Worm (Caenorhabditis elegans): ENCODE results near the gene enri-1.

DNA sequence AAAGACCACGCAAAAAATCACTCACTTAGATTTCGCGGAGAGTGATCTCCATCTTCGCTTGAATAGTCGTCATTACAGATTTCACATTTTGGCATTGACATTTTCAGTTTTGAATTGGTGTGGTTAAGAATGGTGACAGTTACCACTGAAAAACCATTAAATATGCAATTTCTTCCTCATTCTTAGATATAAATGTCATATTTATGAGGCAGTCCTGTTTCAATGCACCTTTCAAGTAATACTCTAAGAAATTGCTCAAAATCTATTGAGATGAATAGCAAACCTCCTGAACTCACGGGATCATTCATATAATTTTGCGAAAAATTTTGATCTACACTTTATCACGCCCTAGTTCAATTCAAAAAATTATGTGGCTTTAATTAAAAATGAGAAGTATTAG is 49.4 kb downstream of the enri-1 start, which contains the start of gene K09F6.7:
- no peak for TF ChIP-seq tab-1 (GFP tag; IDR thresholded peaks at IDR 0.05)
- no peak for TF ChIP-seq T22C8.4 (GFP tag; IDR thresholded peaks at IDR 0.05)
- TF ChIP-seq ztf-29 (GFP tag; IDR thresholded peaks at IDR 0.05), result no peak
- no peak for TF ChIP-seq klf-2 (GFP tag; conservative IDR thresholded peaks at IDR 0.05)
- no peak for TF ChIP-seq cog-1 (tag; optimal IDR thresholded peaks at IDR 0.05)
- no peak for TF ChIP-seq med-1 (GFP tag; optimal IDR thresholded peaks at IDR 0.05; ENCODE audit: insufficient read depth)
- no peak for TF ChIP-seq ztf-23 (GFP tag; IDR thresholded peaks at IDR 0.05)
